Worm (Caenorhabditis elegans) whole organism, L4 larva: Measurements from ENCODE around the gene miro-1.

Experiments
- R02D3.7 ChIP-seq: fragments of 150-350 bp; sonication (generic microtip); optimal IDR thresholded peaks from 3 replicates; lab custom pipeline; 2014; ENCODE audit warnings: missing biosample characterization, missing genetic modification characterization
- ama-1 ChIP-seq: fragments of 150-350 bp; optimal IDR thresholded peaks from 2 replicates; lab custom pipeline; 2014; ENCODE audit warnings: inconsistent platforms, mixed read lengths
- dmd-8 ChIP-seq: fragments of 200-800 bp; sonication (Bioruptor generic); IDR thresholded peaks from 2 replicates; pipeline ENCODE4 v1.3.6; 2022; ENCODE audit warnings: missing genetic modification characterization, missing compliant biosample characterization
- nhr-77 ChIP-seq: fragments of 150-350 bp; optimal IDR thresholded peaks from 2 replicates; lab custom pipeline; 2014; ENCODE audit warnings: missing biosample characterization, missing genetic modification characterization
- pqm-1 ChIP-seq: sonication (generic microtip); optimal IDR thresholded peaks from 2 replicates; lab custom pipeline; 2017; ENCODE audit warnings: missing biosample characterization, missing genetic modification characterization
- spr-3 ChIP-seq: fragments of 200-800 bp; sonication (Bioruptor generic); optimal IDR thresholded peaks from 2 replicates; lab custom pipeline; 2018; ENCODE audit warnings: mild to moderate bottlenecking, missing genetic modification characterization, missing compliant biosample characterization

DNA sequence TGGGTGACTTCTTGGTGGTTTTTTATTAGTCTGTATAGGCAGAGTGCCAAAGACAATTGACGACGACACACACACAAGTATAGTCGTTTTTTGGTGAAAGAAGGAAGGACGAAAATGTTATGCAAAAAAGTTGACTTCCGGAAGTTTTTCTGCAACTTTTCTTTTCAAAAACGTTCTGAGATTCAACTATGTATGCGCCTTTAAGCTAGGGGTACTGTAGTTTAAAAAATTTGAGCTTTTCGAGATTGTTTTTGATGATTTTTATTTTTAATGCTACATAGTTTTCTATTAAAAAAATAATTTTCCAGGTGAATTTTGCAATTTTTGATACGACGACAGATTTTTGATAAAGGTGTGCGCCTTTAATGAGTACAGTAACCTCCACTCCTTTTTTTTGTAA is 47.8 kb downstream of the miro-1 start:
- TF ChIP-seq ama-1 (lab: Kevin White, UChicago) (no peak), dmd-8 (GFP tag; lab: Robert Waterston, UW) (no peak), pqm-1 (no peak), R02D3.7 (no peak), nhr-77 (tag; lab: Kevin White, UChicago) (no peak), spr-3 (GFP tag; lab: Kevin White, UChicago) (no peak)
